Worm (Caenorhabditis elegans) whole organism, L3 larva: ENCODE measurements around the gene pmp-1.

ENCODE experiments used
- R02D3.7 ChIP-seq: fragments of 150-350 bp; optimal IDR thresholded peaks from 2 replicates; lab custom pipeline; 2014; ENCODE audit warnings: missing biosample characterization, missing genetic modification characterization
- ama-1 ChIP-seq: fragments of 150-350 bp; optimal IDR thresholded peaks from 2 replicates; lab custom pipeline; 2018
- ceh-82 ChIP-seq: fragments of 150-350 bp; optimal IDR thresholded peaks from 2 replicates; lab custom pipeline; 2014; ENCODE audit warnings: missing biosample characterization, missing genetic modification characterization
- lin-15B ChIP-seq: fragments of 150-350 bp; optimal IDR thresholded peaks from 2 replicates; lab custom pipeline; 2014; ENCODE audit warnings: missing biosample characterization, missing genetic modification characterization
- nhr-11 ChIP-seq: fragments of 150-350 bp; optimal IDR thresholded peaks from 2 replicates; lab custom pipeline; 2014; ENCODE audit warnings: missing biosample characterization, missing genetic modification characterization
- nhr-76 ChIP-seq: fragments of 150-350 bp; sonication (generic microtip); optimal IDR thresholded peaks from 5 replicates; lab custom pipeline; 2014; ENCODE audit warnings: missing biosample characterization, missing genetic modification characterization
- unc-39 ChIP-seq: sonication (generic microtip); optimal IDR thresholded peaks from 4 replicates; lab custom pipeline; 2017; ENCODE audit warnings: missing biosample characterization, missing genetic modification characterization
- zag-1 ChIP-seq: fragments of 150-350 bp; optimal IDR thresholded peaks from 2 replicates; lab custom pipeline; 2014; ENCODE audit warnings: missing biosample characterization, missing genetic modification characterization

ce11 chrII:6844227-6845005 lies 39.1 kb downstream of the pmp-1 start:
- no peak for TF ChIP-seq lin-15B (tag; lab: Kevin White, UChicago)
- no peak for TF ChIP-seq ama-1 (lab: Kevin White, UChicago)
- no peak for TF ChIP-seq R02D3.7
- TF ChIP-seq nhr-11 (tag; lab: Kevin White, UChicago) = no peak
- TF ChIP-seq zag-1 = no peak
- TF ChIP-seq ceh-82 (tag; lab: Kevin White, UChicago) = no peak
- no peak for TF ChIP-seq unc-39
- no peak for TF ChIP-seq nhr-76 (tag; lab: Kevin White, UChicago)
